Worm (Caenorhabditis elegans): ENCODE results near the gene F11G11.13.
"Not testable (repeated sequence)": the region's sequence is repeated elsewhere in the genome, so short reads cannot be mapped to it uniquely, and the experiment has no call there.

The F11G11.13 gene

DNA sequence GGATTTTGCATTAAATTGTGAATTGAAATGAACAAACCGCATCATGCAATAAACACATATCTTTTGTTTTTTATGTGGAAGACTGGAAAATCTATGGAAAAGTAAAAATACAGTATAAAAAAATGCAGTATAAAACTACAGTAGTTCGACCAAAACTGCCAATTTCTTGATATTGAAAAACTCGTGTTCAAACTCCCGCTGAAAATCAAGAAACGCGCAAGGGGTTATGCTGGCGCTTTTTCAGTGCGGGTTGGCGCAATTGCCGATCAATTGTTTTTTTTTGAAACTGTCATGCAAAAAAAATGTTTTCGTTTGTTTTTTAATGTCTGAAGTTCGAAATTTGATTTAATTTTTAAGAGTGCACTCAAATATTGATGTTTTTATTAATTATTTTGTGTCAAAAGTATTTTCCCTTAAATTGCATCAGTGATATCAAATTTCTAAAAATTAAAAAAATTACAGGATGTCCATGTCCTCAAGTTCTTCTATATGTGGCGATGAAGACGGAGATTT lies 24.3 kb downstream of the F11G11.13 start, which contains the start of gene dnj-9 (continued):
- TF ChIP-seq madf-3 (GFP tag; IDR thresholded peaks at IDR 0.05), result peak; percentile 92
- no peak for TF ChIP-seq lag-1 (GFP tag; IDR thresholded peaks at IDR 0.05)
- TF ChIP-seq snpc-4 (GFP tag; optimal IDR thresholded peaks at IDR 0.05), result peak; percentile 74
- peak in 3 of 4 experiments; percentile 82 to 86 (median 84) for TF ChIP-seq snpc-4 (tag; optimal IDR thresholded peaks at IDR 0.05)
- peak; percentile 95 for TF ChIP-seq ZK185.1 (tag; optimal IDR thresholded peaks at IDR 0.05; ENCODE audit: poor library complexity, severe bottlenecking)
- TF ChIP-seq F23B12.7 (tag; optimal IDR thresholded peaks at IDR 0.05; ENCODE audit: insufficient read depth), result peak; percentile 92
- peak; percentile 88 for TF ChIP-seq hsf-1 (GFP tag; IDR thresholded peaks at IDR 0.05)
- no peak for TF ChIP-seq bed-2 (GFP tag; IDR thresholded peaks at IDR 0.05)
- TF ChIP-seq Y53F4B.3 (GFP tag; IDR thresholded peaks at IDR 0.05), result no peak
- TF ChIP-seq ceh-91 (GFP tag; IDR thresholded peaks at IDR 0.05), result peak; percentile 69
- TF ChIP-seq die-1 (tag; optimal IDR thresholded peaks at IDR 0.05), result peak; percentile 53
- no peak for TF ChIP-seq F37B4.10 (GFP tag; IDR thresholded peaks at IDR 0.05)
- no peak for TF ChIP-seq ama-1 (optimal IDR thresholded peaks at IDR 0.05)
- TF ChIP-seq ama-1 (GFP tag; optimal IDR thresholded peaks at IDR 0.05), result peak in 1 of 2 experiments; percentile 62
- TF ChIP-seq F49E8.2 (tag; optimal IDR thresholded peaks at IDR 0.05; ENCODE audit: insufficient read depth), result peak; percentile 71

ce11 chrII:4849885-4850284 lies 26.1 kb downstream of the F11G11.13 start, which contains the start of gene T23B7.3:
T23B7.3 (plus strand) TSS chrII:4850185.
- no peak for TF ChIP-seq hlh-26 (GFP tag; conservative IDR thresholded peaks at IDR 0.05)
- TF ChIP-seq madf-10 (tag; optimal IDR thresholded peaks at IDR 0.05), result no peak
- no peak for TF ChIP-seq F23B12.7 (tag; optimal IDR thresholded peaks at IDR 0.05; ENCODE audit: insufficient read depth)
- no peak for TF ChIP-seq fkh-3 (tag; optimal IDR thresholded peaks at IDR 0.05)
- no peak for TF ChIP-seq somi-1 (GFP tag; optimal IDR thresholded peaks at IDR 0.05)
- TF ChIP-seq bed-2 (GFP tag; IDR thresholded peaks at IDR 0.05), result no peak
- no peak for TF ChIP-seq egrh-3 (GFP tag; IDR thresholded peaks at IDR 0.05)
- TF ChIP-seq ekl-4 (GFP tag; IDR thresholded peaks at IDR 0.05), result no peak
- TF ChIP-seq K12H6.12 (tag; optimal IDR thresholded peaks at IDR 0.05), result no peak
- no peak for TF ChIP-seq B0019.2 (GFP tag; conservative IDR thresholded peaks at IDR 0.05)
- no peak for TF ChIP-seq F55B11.4 (tag; optimal IDR thresholded peaks at IDR 0.05; ENCODE audit: borderline replicate concordance, insufficient read depth)
- TF ChIP-seq nfyb-1 (GFP tag; IDR thresholded peaks at IDR 0.05), result no peak
- TF ChIP-seq pbrm-1 (GFP tag; IDR thresholded peaks at IDR 0.05), result no peak
- TF ChIP-seq xnd-1 (tag; optimal IDR thresholded peaks at IDR 0.05), result no peak
- TF ChIP-seq tlf-1 (GFP tag; optimal IDR thresholded peaks at IDR 0.05), result no peak
- TF ChIP-seq ztf-6 (GFP tag; IDR thresholded peaks at IDR 0.05), result no peak
- TF ChIP-seq lsy-27 (tag; optimal IDR thresholded peaks at IDR 0.05; ENCODE audit: borderline replicate concordance, insufficient read depth), result no peak
- TF ChIP-seq F37B4.10 (GFP tag; IDR thresholded peaks at IDR 0.05), result no peak
- no peak for TF ChIP-seq dpff-1 (tag; optimal IDR thresholded peaks at IDR 0.05)

ce11 chrII:4842143-4842658 lies 33.8 kb downstream of the F11G11.13 start, which contains the start of the genes T23B7.2 and nspd-4:
T23B7.2 (minus strand) TSS chrII:4842243.
nspd-4 (plus strand) TSS chrII:4842608.
- TF ChIP-seq akir-1 (GFP tag; optimal IDR thresholded peaks at IDR 0.05); bed-2 (GFP tag; IDR thresholded peaks at IDR 0.05); F57A8.1 (GFP tag; optimal IDR thresholded peaks at IDR 0.05): not testable (repeated sequence)

DNA sequence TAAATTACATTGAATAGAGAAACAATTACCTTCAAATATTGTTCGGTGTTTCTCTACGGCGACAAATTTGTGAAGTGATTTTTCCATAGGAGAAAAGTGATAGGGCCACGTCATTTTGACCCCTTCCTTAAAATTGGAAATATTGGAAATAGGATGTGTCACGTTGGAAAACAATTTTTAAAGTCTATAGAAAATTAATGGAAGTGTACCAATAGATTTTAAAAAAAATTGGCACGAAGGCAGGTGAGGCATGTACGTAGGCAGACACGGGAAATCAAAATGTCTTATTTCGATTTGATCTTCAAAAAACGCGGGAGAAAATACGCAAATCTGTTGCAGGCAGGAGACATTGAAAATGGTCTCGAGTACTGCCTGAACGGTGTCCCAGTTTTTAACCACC lies 38.3 kb downstream of the F11G11.13 start, which contains the start of gene C33F10.12:
TSS of gene C33F10.12 (minus strand) at position 101 of the 400 bp plus-strand sequence.
- TF ChIP-seq sea-2 (GFP tag; IDR thresholded peaks at IDR 0.05) (no peak), ztf-25 (GFP tag; IDR thresholded peaks at IDR 0.05) (no peak), F22D6.2 (tag; optimal IDR thresholded peaks at IDR 0.05) (no peak), rpc-1 (optimal IDR thresholded peaks at IDR 0.05) (no peak), rpc-1 (tag; optimal IDR thresholded peaks at IDR 0.05) (no peak), let-526 (GFP tag; IDR thresholded peaks at IDR 0.05) (no peak), nfyb-1 (GFP tag; IDR thresholded peaks at IDR 0.05) (no peak), lin-35 (GFP tag; optimal IDR thresholded peaks at IDR 0.05) (no peak), F10E7.11 (tag; optimal IDR thresholded peaks at IDR 0.05) (no peak), Y67H2A.10 (GFP tag; conservative IDR thresholded peaks at IDR 0.05) (no peak), Y53F4B.3 (GFP tag; IDR thresholded peaks at IDR 0.05) (no peak), C17E4.6 (GFP tag; IDR thresholded peaks at IDR 0.05) (no peak), ztf-6 (GFP tag; IDR thresholded peaks at IDR 0.05) (no peak), ztf-22 (GFP tag; optimal IDR thresholded peaks at IDR 0.05) (no peak)

Measured in whole organism, young adult.